Worm (Caenorhabditis elegans) whole organism, midembryonic: Measurements from ENCODE around the gene dnj-16.

ENCODE experiments used
- T22C8.4 ChIP-seq: fragments of 200-800 bp; sonication (Bioruptor generic); IDR thresholded peaks from 2 replicates; pipeline ENCODE4 v1.3.6; 2022; ENCODE audit warnings: missing genetic modification characterization, missing compliant biosample characterization
- cog-1 ChIP-seq: sonication (generic microtip); optimal IDR thresholded peaks from 2 replicates; lab custom pipeline; 2016; ENCODE audit warnings: missing genetic modification characterization, missing compliant biosample characterization
- flt-1 ChIP-seq: fragments of 200-800 bp; sonication (Bioruptor generic); IDR thresholded peaks from 2 replicates; pipeline ENCODE4 v1.3.6; 2022; ENCODE audit warnings: missing genetic modification characterization, missing compliant biosample characterization
- klf-2 ChIP-seq: fragments of 200-800 bp; sonication (Bioruptor generic); conservative IDR thresholded peaks from 2 replicates; pipeline ENCODE4 v1.3.6; 2022; ENCODE audit warnings: missing genetic modification reagents, missing genetic modification characterization, missing compliant biosample characterization
- med-1 ChIP-seq: sonication (generic microtip); optimal IDR thresholded peaks from 2 replicates; lab custom pipeline; 2017; ENCODE audit warnings: missing genetic modification characterization, mild to moderate bottlenecking, missing compliant biosample characterization, antibody characterized with exemption, missing genetic modification reagents; ENCODE audit not compliant: insufficient read depth
- ref-1 ChIP-seq: fragments of 200-800 bp; sonication (Bioruptor generic); conservative IDR thresholded peaks from 2 replicates; pipeline ENCODE4 v1.3.6; 2022; ENCODE audit warnings: missing genetic modification reagents, missing genetic modification characterization, missing compliant biosample characterization
- tab-1 ChIP-seq: fragments of 200-800 bp; sonication (Bioruptor generic); IDR thresholded peaks from 2 replicates; pipeline ENCODE4 v1.3.6; 2022; ENCODE audit warnings: missing genetic modification characterization, missing compliant biosample characterization
- ztf-23 ChIP-seq: fragments of 200-800 bp; sonication (Bioruptor generic); IDR thresholded peaks from 2 replicates; pipeline ENCODE4 v1.3.6; 2022; ENCODE audit warnings: missing genetic modification reagents, missing genetic modification characterization, missing compliant biosample characterization
- ztf-29 ChIP-seq: fragments of 200-800 bp; sonication (Bioruptor generic); IDR thresholded peaks from 2 replicates; pipeline ENCODE4 v1.3.6; 2022; ENCODE audit warnings: missing genetic modification reagents, missing genetic modification characterization, missing compliant biosample characterization

The dnj-16 gene

ce11 chrIII:4224722-4225121 lies 33.8 kb downstream of the dnj-16 start:
- TF ChIP-seq ref-1 (GFP tag; lab: Robert Waterston, UW) (no peak), tab-1 (GFP tag; lab: Robert Waterston, UW) (no peak), klf-2 (GFP tag; lab: Robert Waterston, UW) (no peak), cog-1 (tag; lab: Kevin White, UChicago) (no peak), ztf-23 (GFP tag; lab: Robert Waterston, UW) (no peak), T22C8.4 (GFP tag; lab: Robert Waterston, UW) (no peak), flt-1 (GFP tag; lab: Robert Waterston, UW) (no peak), med-1 (GFP tag; lab: Kevin White, UChicago) (no peak), ztf-29 (GFP tag; lab: Robert Waterston, UW) (no peak)

ce11 chrIII:4227363-4227762 lies 36.4 kb downstream of the dnj-16 start:
- TF ChIP-seq ref-1 (GFP tag; lab: Robert Waterston, UW) = no peak
- no peak for TF ChIP-seq flt-1 (GFP tag; lab: Robert Waterston, UW)
- no peak for TF ChIP-seq med-1 (GFP tag; lab: Kevin White, UChicago)
- no peak for TF ChIP-seq cog-1 (tag; lab: Kevin White, UChicago)
- no peak for TF ChIP-seq klf-2 (GFP tag; lab: Robert Waterston, UW)
- TF ChIP-seq ztf-23 (GFP tag; lab: Robert Waterston, UW) = no peak

- TF ChIP-seq cog-1 (tag; lab: Kevin White, UChicago) (no peak), ztf-29 (GFP tag; lab: Robert Waterston, UW) (no peak)
Measured at ce11 chrIII:4228008-4228407, 37.1 kb downstream of the dnj-16 start, which contains the start of gene mpk-1. Gene mpk-1 (minus strand): TSS chrIII:4228108.

- no peak for TF ChIP-seq ref-1 (GFP tag; lab: Robert Waterston, UW)
- TF ChIP-seq T22C8.4 (GFP tag; lab: Robert Waterston, UW) = no peak
- no peak for TF ChIP-seq flt-1 (GFP tag; lab: Robert Waterston, UW)
Measured at ce11 chrIII:4228841-4229240, 37.9 kb downstream of the dnj-16 start, which contains the start of gene F43C1.5. Gene F43C1.5 (plus strand): TSS chrIII:4229141.

ce11 chrIII:4230092-4230491 lies 39.2 kb downstream of the dnj-16 start:
- TF ChIP-seq tab-1 (GFP tag; lab: Robert Waterston, UW) = no peak
- no peak for TF ChIP-seq klf-2 (GFP tag; lab: Robert Waterston, UW)
- no peak for TF ChIP-seq cog-1 (tag; lab: Kevin White, UChicago)
- TF ChIP-seq ref-1 (GFP tag; lab: Robert Waterston, UW) = no peak
- no peak for TF ChIP-seq flt-1 (GFP tag; lab: Robert Waterston, UW)
- TF ChIP-seq ztf-29 (GFP tag; lab: Robert Waterston, UW) = no peak
- TF ChIP-seq ztf-23 (GFP tag; lab: Robert Waterston, UW) = no peak
- no peak for TF ChIP-seq T22C8.4 (GFP tag; lab: Robert Waterston, UW)
- TF ChIP-seq med-1 (GFP tag; lab: Kevin White, UChicago) = no peak

- no peak for TF ChIP-seq flt-1 (GFP tag; lab: Robert Waterston, UW)
- no peak for TF ChIP-seq klf-2 (GFP tag; lab: Robert Waterston, UW)
- no peak for TF ChIP-seq cog-1 (tag; lab: Kevin White, UChicago)
- TF ChIP-seq tab-1 (GFP tag; lab: Robert Waterston, UW) = no peak
- TF ChIP-seq ztf-29 (GFP tag; lab: Robert Waterston, UW) = no peak
- no peak for TF ChIP-seq med-1 (GFP tag; lab: Kevin White, UChicago)
- TF ChIP-seq ztf-23 (GFP tag; lab: Robert Waterston, UW) = no peak
- no peak for TF ChIP-seq ref-1 (GFP tag; lab: Robert Waterston, UW)
- no peak for TF ChIP-seq T22C8.4 (GFP tag; lab: Robert Waterston, UW)
Measured at ce11 chrIII:4231372-4231771, 40.4 kb downstream of the dnj-16 start.

- TF ChIP-seq cog-1 (tag; lab: Kevin White, UChicago) (no peak), T22C8.4 (GFP tag; lab: Robert Waterston, UW) (no peak), flt-1 (GFP tag; lab: Robert Waterston, UW) (no peak), tab-1 (GFP tag; lab: Robert Waterston, UW) (no peak), klf-2 (GFP tag; lab: Robert Waterston, UW) (no peak), ref-1 (GFP tag; lab: Robert Waterston, UW) (no peak), ztf-29 (GFP tag; lab: Robert Waterston, UW) (no peak), med-1 (GFP tag; lab: Kevin White, UChicago) (no peak), ztf-23 (GFP tag; lab: Robert Waterston, UW) (no peak)
Measured at ce11 chrIII:4232811-4233269, 41.9 kb downstream of the dnj-16 start, which contains the start of gene nhr-20. Gene nhr-20 (minus strand): TSS chrIII:4233219.

ce11 chrIII:4234642-4235295 lies 43.8 kb downstream of the dnj-16 start:
- TF ChIP-seq med-1 (GFP tag; lab: Kevin White, UChicago) (no peak), T22C8.4 (GFP tag; lab: Robert Waterston, UW) (no peak), klf-2 (GFP tag; lab: Robert Waterston, UW) (no peak)

ce11 chrIII:4236178-4236577 lies 45.2 kb downstream of the dnj-16 start:
- no peak for TF ChIP-seq ztf-29 (GFP tag; lab: Robert Waterston, UW)
- no peak for TF ChIP-seq cog-1 (tag; lab: Kevin White, UChicago)
- no peak for TF ChIP-seq flt-1 (GFP tag; lab: Robert Waterston, UW)
- no peak for TF ChIP-seq klf-2 (GFP tag; lab: Robert Waterston, UW)
- no peak for TF ChIP-seq T22C8.4 (GFP tag; lab: Robert Waterston, UW)
- TF ChIP-seq med-1 (GFP tag; lab: Kevin White, UChicago) = no peak
- no peak for TF ChIP-seq ztf-23 (GFP tag; lab: Robert Waterston, UW)
